Fruit fly (Drosophila melanogaster) whole organism, pupa: ENCODE measurements around the gene CG11158.

ENCODE experiments used
- CG12605 ChIP-seq: fragments of 200-800 bp; sonication (Bioruptor generic); IDR thresholded peaks from 2 replicates; pipeline ENCODE4 v1.3.6; 2022; ENCODE audit warnings: missing biosample characterization, missing genetic modification characterization
- CG13204 ChIP-seq: fragments of 200-800 bp; sonication (Bioruptor generic); optimal IDR thresholded peaks from 2 replicates; lab custom pipeline; 2018; ENCODE audit warnings: missing biosample characterization, mild to moderate bottlenecking, missing genetic modification characterization, moderate library complexity
- CG14655 ChIP-seq: fragments of 200-800 bp; sonication (Bioruptor generic); optimal IDR thresholded peaks from 3 replicates; lab custom pipeline; 2017; ENCODE audit warnings: mild to moderate bottlenecking, missing biosample characterization, missing genetic modification reagents, missing genetic modification characterization
- CG15710 ChIP-seq: fragments of 200-800 bp; sonication (Bioruptor generic); optimal IDR thresholded peaks from 2 replicates; lab custom pipeline; 2018; ENCODE audit warnings: missing biosample characterization, mild to moderate bottlenecking, missing genetic modification characterization, moderate library complexity
- CG17806 ChIP-seq: fragments of 200-800 bp; sonication (Bioruptor generic); optimal IDR thresholded peaks from 2 replicates; lab custom pipeline; 2018; ENCODE audit warnings: missing biosample characterization, mild to moderate bottlenecking, missing genetic modification characterization, moderate library complexity
- CG32121 ChIP-seq: fragments of 200-800 bp; sonication (Bioruptor generic); IDR thresholded peaks from 2 replicates; pipeline ENCODE4 v1.3.6; 2022; ENCODE audit warnings: missing biosample characterization, missing genetic modification characterization
- CG4496 ChIP-seq: fragments of 200-800 bp; sonication (Bioruptor generic); IDR thresholded peaks from 3 replicates; pipeline ENCODE4 v1.3.6; 2022; ENCODE audit warnings: missing biosample characterization, missing genetic modification characterization
- CG8159 ChIP-seq: fragments of 200-800 bp; sonication (Bioruptor generic); optimal IDR thresholded peaks from 3 replicates; lab custom pipeline; 2018; ENCODE audit warnings: missing biosample characterization, mild to moderate bottlenecking, missing genetic modification characterization, moderate library complexity
- EcR ChIP-seq: fragments of 200-800 bp; sonication (Bioruptor generic); optimal IDR thresholded peaks from 3 replicates; lab custom pipeline; 2019; ENCODE audit warnings: missing biosample characterization, missing genetic modification characterization, mild to moderate bottlenecking, moderate library complexity, missing genetic modification reagents
- Ets98B ChIP-seq: fragments of 200-800 bp; sonication (Bioruptor generic); IDR thresholded peaks from 2 replicates; pipeline ENCODE4 v1.3.6; 2022; ENCODE audit warnings: missing biosample characterization, missing genetic modification characterization
- Pif1A ChIP-seq: fragments of 200-800 bp; sonication (Bioruptor generic); optimal IDR thresholded peaks from 3 replicates; lab custom pipeline; 2016; ENCODE audit warnings: missing biosample characterization, missing genetic modification characterization
- fd96Ca ChIP-seq: fragments of 200-800 bp; sonication (Bioruptor generic); IDR thresholded peaks from 3 replicates; pipeline ENCODE4 v1.3.6; 2022; ENCODE audit warnings: missing biosample characterization, missing genetic modification characterization
- gl ChIP-seq: fragments of 200-800 bp; sonication (Bioruptor generic); optimal IDR thresholded peaks from 2 replicates; lab custom pipeline; 2018; ENCODE audit warnings: missing biosample characterization, mild to moderate bottlenecking, missing genetic modification characterization
- rn ChIP-seq: fragments of 200-800 bp; sonication (Bioruptor generic); IDR thresholded peaks from 2 replicates; pipeline ENCODE4 v1.3.6; 2022; ENCODE audit warnings: missing biosample characterization, missing genetic modification characterization

DNA sequence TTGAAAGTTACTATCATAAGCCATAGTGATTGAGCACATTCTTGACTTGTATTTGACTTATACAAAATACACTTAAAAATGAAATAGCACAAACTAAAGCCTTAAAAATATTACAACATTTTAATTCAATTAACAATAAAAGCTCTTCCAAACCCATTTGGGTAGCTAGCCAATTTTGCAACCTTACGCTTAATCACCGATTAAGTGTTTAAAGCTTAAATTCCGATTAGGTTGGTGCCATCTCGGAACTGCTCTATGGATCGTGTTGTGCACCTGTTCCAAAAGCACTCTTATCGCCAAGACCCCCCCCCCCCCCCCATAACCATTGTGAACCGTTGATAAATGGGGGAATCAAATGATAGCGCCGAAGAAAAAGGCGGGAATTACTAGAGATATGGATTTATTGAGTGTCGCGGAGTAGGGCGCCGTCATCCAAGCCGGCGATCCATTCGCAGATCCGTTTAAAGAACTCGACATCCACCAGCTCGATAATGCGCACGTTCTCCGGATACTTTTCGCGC lies 4.7 kb upstream of the CG11158 start:
- TF ChIP-seq EcR (no peak), rn (GFP tag; lab: Robert Waterston, UW) (no peak), fd96Ca (GFP tag; lab: Robert Waterston, UW) (no peak), CG15710 (tag; lab: Kevin White, UChicago) (no peak), gl (no peak), CG17806 (tag; lab: Kevin White, UChicago) (no peak), CG4496 (no peak), CG14655 (GFP tag; lab: Kevin White, UChicago) (no peak), CG12605 (GFP tag; lab: Robert Waterston, UW) (no peak), Pif1A (GFP tag; lab: Kevin White, UChicago) (no peak), CG8159 (tag; lab: Kevin White, UChicago) (no peak), CG32121 (GFP tag; lab: Robert Waterston, UW) (no peak), CG13204 (GFP tag; lab: Kevin White, UChicago) (no peak), Ets98B (GFP tag; lab: Robert Waterston, UW) (no peak)
